Fruit fly (Drosophila melanogaster): ENCODE data around the gene olf413.

olf413 gene

DNA sequence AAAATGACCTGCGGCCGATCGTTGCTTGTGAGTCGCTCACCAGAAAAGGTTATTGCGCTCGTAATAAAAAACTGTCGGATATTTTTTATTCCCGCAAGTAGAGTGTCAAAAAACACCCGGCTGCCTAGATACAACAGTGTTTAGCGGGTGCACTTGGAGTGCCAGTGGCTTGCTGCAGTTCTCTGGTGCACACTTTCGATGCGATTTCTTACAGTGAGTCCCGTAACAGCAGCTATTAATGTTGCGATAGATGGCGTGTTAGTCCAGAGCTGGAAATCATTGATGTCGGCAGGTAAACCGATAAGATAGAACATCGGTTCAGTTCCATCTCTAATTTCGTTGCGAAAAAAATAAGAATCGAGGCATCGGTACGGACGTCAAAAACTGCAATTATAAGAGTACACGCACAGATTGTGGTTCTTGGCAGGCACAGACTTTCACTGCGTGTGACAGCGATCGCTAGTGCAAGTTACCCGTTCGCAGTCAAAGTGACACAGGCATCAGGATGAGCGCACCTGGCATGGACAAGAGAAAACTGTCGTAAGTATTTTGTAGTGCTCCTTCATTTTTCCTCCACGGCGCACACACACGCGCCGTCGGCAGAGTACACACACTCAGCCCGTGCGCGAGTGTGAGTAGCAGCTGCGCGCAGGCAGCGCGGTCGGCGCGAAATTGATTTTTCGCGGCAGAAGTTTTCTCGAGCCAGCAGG, 131.5 kb downstream of the olf413 start, which contains the start of gene Csp (continued):
- TF ChIP-seq Lim3 (GFP tag; IDR thresholded peaks at IDR 0.05) (no peak), hkb (optimal IDR thresholded peaks at IDR 0.05) (no peak), hkb (GFP tag; IDR thresholded peaks at IDR 0.05) (no peak), bigmax (GFP tag; optimal IDR thresholded peaks at IDR 0.05) (peak; percentile 13), so (GFP tag; IDR thresholded peaks at IDR 0.05) (no peak), CG17359 (tag; optimal IDR thresholded peaks at IDR 0.05) (no peak), CG18262 (tag; optimal IDR thresholded peaks at IDR 0.05) (no peak), sug (tag; optimal IDR thresholded peaks at IDR 0.05) (peak; percentile 24), Xbp1 (GFP tag; optimal IDR thresholded peaks at IDR 0.05) (peak; percentile 19), Scr (GFP tag; IDR thresholded peaks at IDR 0.05; ENCODE audit: partially characterized antibody) (peak; percentile 64), vvl (GFP tag; IDR thresholded peaks at IDR 0.05) (peak; percentile 45; the same call in 1 of the 2 replicates), CG6683 (GFP tag; optimal IDR thresholded peaks at IDR 0.05) (no peak), CG9437 (GFP tag; optimal IDR thresholded peaks at IDR 0.05) (no peak), Hsf (GFP tag; optimal IDR thresholded peaks at IDR 0.05) (peak; percentile 16), CG3281 (GFP tag; optimal IDR thresholded peaks at IDR 0.05) (peak; percentile 44), CG1792 (GFP tag; optimal IDR thresholded peaks at IDR 0.05) (no peak), CG12219 (GFP tag; optimal IDR thresholded peaks at IDR 0.05) (peak; percentile 25), NC2β (GFP tag; optimal IDR thresholded peaks at IDR 0.05) (peak; percentile 34), fd3F (GFP tag; optimal IDR thresholded peaks at IDR 0.05) (no peak), phol (tag; optimal IDR thresholded peaks at IDR 0.05) (peak; percentile 43), CG11695 (GFP tag; IDR thresholded peaks at IDR 0.05) (no peak), Stat92E (GFP tag; optimal IDR thresholded peaks at IDR 0.05) (peak in 1 of 3 experiments; percentile 63), CG9215 (GFP tag; IDR thresholded peaks at IDR 0.05) (peak; percentile 40; the same call in 1 of the 2 replicates), CG4820 (GFP tag; optimal IDR thresholded peaks at IDR 0.05) (no peak), CG17385 (GFP tag; optimal IDR thresholded peaks at IDR 0.05) (peak; percentile 9), br (optimal IDR thresholded peaks at IDR 0.05) (no peak), wek (GFP tag; optimal IDR thresholded peaks at IDR 0.05) (no peak), CG34422 (GFP tag; IDR thresholded peaks at IDR 0.05) (peak; percentile 44; the same call in 1 of the 3 replicates), CG15514 (GFP tag; optimal IDR thresholded peaks at IDR 0.05) (peak; percentile 85), Hey (tag; optimal IDR thresholded peaks at IDR 0.05) (peak; percentile 13), CG11696 (GFP tag; IDR thresholded peaks at IDR 0.05) (no peak), ems (GFP tag; optimal IDR thresholded peaks at IDR 0.05) (no peak), CG1832 (GFP tag; optimal IDR thresholded peaks at IDR 0.05) (no peak), CG30403 (GFP tag; optimal IDR thresholded peaks at IDR 0.05) (peak; percentile 12), CG6689 (GFP tag; IDR thresholded peaks at IDR 0.05) (no peak), MBD-R2 (GFP tag; IDR thresholded peaks at IDR 0.05) (peak; percentile 42), p53 (GFP tag; optimal IDR thresholded peaks at IDR 0.05) (no peak), Mad (GFP tag; optimal IDR thresholded peaks at IDR 0.05) (no peak), gcm (GFP tag; optimal IDR thresholded peaks at IDR 0.05) (no peak), CG30020 (tag; optimal IDR thresholded peaks at IDR 0.05) (peak; percentile 2), CG7357 (GFP tag; IDR thresholded peaks at IDR 0.05) (no peak), trh (GFP tag; optimal IDR thresholded peaks at IDR 0.05) (no peak), CG9932 (GFP tag; IDR thresholded peaks at IDR 0.05) (peak; percentile 50; the same call in 1 of the 2 replicates), ab (GFP tag; optimal IDR thresholded peaks at IDR 0.05) (no peak), inv (GFP tag; IDR thresholded peaks at IDR 0.05; ENCODE audit: partially characterized antibody) (no peak), gfzf (GFP tag; optimal IDR thresholded peaks at IDR 0.05) (peak; percentile 39), CG10431 (GFP tag; optimal IDR thresholded peaks at IDR 0.05) (no peak), CG4617 (GFP tag; optimal IDR thresholded peaks at IDR 0.05; ENCODE audit: borderline replicate concordance) (peak; percentile 60), E2f2 (GFP tag; IDR thresholded peaks at IDR 0.05) (peak; percentile 10; the same call in 1 of the 2 replicates), CG4328 (GFP tag; optimal IDR thresholded peaks at IDR 0.05) (no peak)
